Fruit fly (Drosophila melanogaster) whole organism: ENCODE measurements around the gene Rexo5.

ENCODE experiments used
- pan ChIP-seq: fragments of >200 bp; optimal IDR thresholded peaks from 2 replicates; lab custom pipeline; 2017
- usp ChIP-seq: fragments of >200 bp; optimal IDR thresholded peaks from 2 replicates; lab custom pipeline; 2017; ENCODE audit warnings: missing biosample characterization, missing genetic modification characterization, mixed read lengths

DNA sequence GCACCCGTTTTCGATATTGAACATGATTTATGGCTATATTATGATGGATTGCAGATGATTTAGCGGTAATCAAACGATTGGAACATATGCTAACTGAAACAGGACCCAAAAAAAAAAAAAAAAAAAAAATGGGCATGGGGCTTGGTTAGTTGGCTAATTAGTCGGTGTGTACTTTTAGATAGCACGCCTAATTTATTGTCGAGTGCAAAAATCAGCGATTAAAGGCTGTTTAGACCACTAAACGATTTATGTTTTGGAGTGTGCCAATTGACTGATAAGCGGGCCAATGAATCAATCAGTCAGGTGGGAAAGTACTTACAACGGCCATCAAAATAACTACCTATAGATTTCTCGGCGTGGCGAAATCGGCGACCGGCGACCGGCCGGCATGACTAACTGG lies 11.7 kb downstream of the Rexo5 start:
- TF ChIP-seq pan (lab: Kevin White, UChicago) (no peak), usp (no peak)
